Worm (Caenorhabditis elegans) whole organism, L1 larva: ENCODE results near the gene cyp-31A3.

Experiments
- C16A3.4 ChIP-seq: fragments of 150-350 bp; optimal IDR thresholded peaks from 2 replicates; lab custom pipeline; 2014; ENCODE audit warnings: missing biosample characterization, missing genetic modification characterization
- F16B12.6 ChIP-seq: fragments of 150-350 bp; optimal IDR thresholded peaks from 2 replicates; lab custom pipeline; 2014; ENCODE audit warnings: missing biosample characterization, missing genetic modification characterization
- aha-1 ChIP-seq: fragments of 150-350 bp; optimal IDR thresholded peaks from 2 replicates; lab custom pipeline; 2014; ENCODE audit warnings: missing biosample characterization, missing genetic modification characterization
- alr-1 ChIP-seq: fragments of 200-800 bp; sonication (Bioruptor generic); optimal IDR thresholded peaks from 2 replicates; lab custom pipeline; 2018; ENCODE audit warnings: borderline replicate concordance, mild to moderate bottlenecking, missing genetic modification characterization, missing compliant biosample characterization
- ceh-8 ChIP-seq: fragments of 200-800 bp; sonication (Bioruptor generic); optimal IDR thresholded peaks from 2 replicates; lab custom pipeline; 2018; ENCODE audit warnings: mild to moderate bottlenecking, missing genetic modification characterization, moderate library complexity, missing compliant biosample characterization
- ceh-82 ChIP-seq, 3 experiments: fragments of 150-350 bp in 1 of 3; sonication (generic microtip) in 2 of 3; optimal IDR thresholded peaks; 2 replicates each; lab custom pipeline; 2014 to 2017; ENCODE audit warnings: missing biosample characterization in 3 of 3, missing genetic modification characterization in 3 of 3
- ceh-88 ChIP-seq: fragments of 200-800 bp; sonication (Bioruptor generic); IDR thresholded peaks from 2 replicates; pipeline ENCODE4 v1.3.6; 2022; ENCODE audit warnings: missing genetic modification characterization, missing compliant biosample characterization
- ceh-90 ChIP-seq: sonication (generic microtip); optimal IDR thresholded peaks from 2 replicates; lab custom pipeline; 2016; ENCODE audit warnings: missing genetic modification characterization, missing compliant biosample characterization
- dpl-1 ChIP-seq, 3 experiments: fragments of 150-350 bp in 2 of 3; sonication (generic microtip) in 1 of 3; optimal IDR thresholded peaks; 2 replicates each; lab custom pipeline; 2014 to 2017; ENCODE audit warnings: missing biosample characterization in 3 of 3, missing genetic modification characterization in 3 of 3, missing genetic modification reagents in 3 of 3
- dsc-1 ChIP-seq: sonication (generic microtip); optimal IDR thresholded peaks from 2 replicates; lab custom pipeline; 2016; ENCODE audit warnings: mild to moderate bottlenecking, missing genetic modification characterization, missing compliant biosample characterization
- egl-27 ChIP-seq, 2 experiments: fragments of 150-350 bp in 1 of 2; sonication (generic microtip); optimal IDR thresholded peaks; 3 replicates each; lab custom pipeline; 2017 to 2018; ENCODE audit warnings: missing biosample characterization in 2 of 2, missing genetic modification characterization in 2 of 2, missing genetic modification reagents in 2 of 2
- elt-2 ChIP-seq: sonication (generic microtip); optimal IDR thresholded peaks from 2 replicates; lab custom pipeline; 2016; ENCODE audit warnings: missing genetic modification characterization, mild to moderate bottlenecking, inconsistent platforms, missing compliant biosample characterization, missing genetic modification reagents
- fkh-10 ChIP-seq: sonication (generic microtip); optimal IDR thresholded peaks from 2 replicates; lab custom pipeline; 2017; ENCODE audit warnings: missing biosample characterization, missing genetic modification reagents, missing genetic modification characterization
- fkh-4 ChIP-seq: sonication (generic microtip); optimal IDR thresholded peaks from 2 replicates; lab custom pipeline; 2016; ENCODE audit warnings: missing compliant biosample characterization, missing genetic modification characterization, borderline replicate concordance
- fkh-8 ChIP-seq: sonication (generic microtip); optimal IDR thresholded peaks from 2 replicates; lab custom pipeline; 2016; ENCODE audit warnings: mild to moderate bottlenecking, missing genetic modification characterization, missing compliant biosample characterization
- fos-1 ChIP-seq: fragments of 150-350 bp; optimal IDR thresholded peaks from 2 replicates; lab custom pipeline; 2014; ENCODE audit warnings: missing biosample characterization, missing genetic modification characterization
- grh-1 ChIP-seq: fragments of 200-800 bp; sonication (Bioruptor generic); IDR thresholded peaks from 2 replicates; pipeline ENCODE4 v1.3.6; 2022; ENCODE audit warnings: missing genetic modification reagents, missing genetic modification characterization, missing compliant biosample characterization
- hlh-17 ChIP-seq: fragments of 200-800 bp; sonication (Bioruptor generic); optimal IDR thresholded peaks from 2 replicates; lab custom pipeline; 2018; ENCODE audit warnings: missing genetic modification characterization, mild to moderate bottlenecking, missing compliant biosample characterization, moderate library complexity, borderline replicate concordance
- irx-1 ChIP-seq: sonication (generic microtip); optimal IDR thresholded peaks from 2 replicates; lab custom pipeline; 2016; ENCODE audit warnings: missing genetic modification characterization, missing compliant biosample characterization
- isw-1 ChIP-seq: fragments of 200-800 bp; sonication (Bioruptor generic); IDR thresholded peaks from 2 replicates; pipeline ENCODE4 v1.3.6; 2022; ENCODE audit warnings: missing genetic modification characterization, missing compliant biosample characterization
- jun-1 ChIP-seq: fragments of 150-350 bp; optimal IDR thresholded peaks from 2 replicates; lab custom pipeline; 2014; ENCODE audit warnings: missing biosample characterization, missing genetic modification reagents, missing genetic modification characterization
- lin-35 ChIP-seq, 2 experiments: fragments of 150-350 bp; optimal IDR thresholded peaks; 2 replicates each; lab custom pipeline; 2014; ENCODE audit warnings: missing biosample characterization in 2 of 2, missing genetic modification characterization in 2 of 2, missing genetic modification reagents in 2 of 2
- lsy-2 ChIP-seq, 2 experiments: fragments of 150-350 bp; optimal IDR thresholded peaks; 2 replicates each; lab custom pipeline; 2014; ENCODE audit warnings: missing biosample characterization in 2 of 2, missing genetic modification characterization in 2 of 2
- mab-9 ChIP-seq: fragments of 200-800 bp; sonication (Bioruptor generic); IDR thresholded peaks from 2 replicates; pipeline ENCODE4 v1.3.6; 2022; ENCODE audit warnings: missing genetic modification reagents, missing genetic modification characterization, missing compliant biosample characterization
- mdl-1 ChIP-seq, 2 experiments: fragments of 150-350 bp; optimal IDR thresholded peaks; 2 replicates each; lab custom pipeline; 2014 to 2017; ENCODE audit warnings: missing biosample characterization in 2 of 2, missing genetic modification characterization in 2 of 2, inconsistent platforms in 1 of 2
- nhr-11 ChIP-seq: fragments of 150-350 bp; optimal IDR thresholded peaks from 2 replicates; lab custom pipeline; 2014; ENCODE audit warnings: missing biosample characterization, missing genetic modification characterization
- nhr-12 ChIP-seq: sonication (generic microtip); optimal IDR thresholded peaks from 2 replicates; lab custom pipeline; 2017; ENCODE audit warnings: missing biosample characterization, missing genetic modification characterization
- nhr-19 ChIP-seq: fragments of 200-800 bp; sonication (Bioruptor generic); conservative IDR thresholded peaks from 2 replicates; pipeline ENCODE4 v1.3.6; 2022; ENCODE audit warnings: missing genetic modification characterization, missing compliant biosample characterization
- nhr-71 ChIP-seq: sonication (generic microtip); optimal IDR thresholded peaks from 2 replicates; lab custom pipeline; 2016; ENCODE audit warnings: mild to moderate bottlenecking, missing genetic modification characterization, moderate library complexity, missing compliant biosample characterization
- nhr-85 ChIP-seq: sonication (generic microtip); peaks from one replicate; lab custom pipeline; 2016; ENCODE audit warnings: missing genetic modification characterization, inconsistent platforms, missing compliant biosample characterization
- snu-23 ChIP-seq: sonication (generic microtip); optimal IDR thresholded peaks from 2 replicates; lab custom pipeline; 2016; ENCODE audit warnings: missing genetic modification characterization, missing compliant biosample characterization
- sptf-1 ChIP-seq: fragments of 150-350 bp; optimal IDR thresholded peaks from 2 replicates; lab custom pipeline; 2014; ENCODE audit warnings: missing biosample characterization, missing genetic modification characterization
- swsn-7 ChIP-seq: sonication (generic microtip); optimal IDR thresholded peaks from 2 replicates; lab custom pipeline; 2016; ENCODE audit warnings: missing genetic modification characterization, missing compliant biosample characterization
- tbx-2 ChIP-seq: sonication (generic microtip); optimal IDR thresholded peaks from 2 replicates; lab custom pipeline; 2016; ENCODE audit warnings: missing genetic modification characterization, missing compliant biosample characterization
- unc-62 ChIP-seq: fragments of 150-350 bp; optimal IDR thresholded peaks from 2 replicates; lab custom pipeline; 2014; ENCODE audit warnings: missing biosample characterization, missing genetic modification reagents, missing genetic modification characterization
- unc-86 ChIP-seq: sonication (generic microtip); optimal IDR thresholded peaks from 2 replicates; lab custom pipeline; 2016; ENCODE audit warnings: missing genetic modification characterization, missing compliant biosample characterization
- vab-15 ChIP-seq: sonication (generic microtip); optimal IDR thresholded peaks from 2 replicates; lab custom pipeline; 2017; ENCODE audit warnings: missing genotype, mild to moderate bottlenecking, missing genetic modification characterization, missing compliant biosample characterization
- zip-4 ChIP-seq: fragments of 200-800 bp; sonication (Bioruptor generic); optimal IDR thresholded peaks from 2 replicates; lab custom pipeline; 2018; ENCODE audit warnings: mild to moderate bottlenecking, missing genetic modification characterization, moderate library complexity, missing compliant biosample characterization
- ztf-11 ChIP-seq, 2 experiments: sonication (generic microtip); optimal IDR thresholded peaks; 2 replicates each; lab custom pipeline; 2016 to 2017; ENCODE audit warnings: missing genetic modification characterization in 2 of 2, missing biosample characterization in 1 of 2, missing compliant biosample characterization in 1 of 2

cyp-31A3 gene

DNA sequence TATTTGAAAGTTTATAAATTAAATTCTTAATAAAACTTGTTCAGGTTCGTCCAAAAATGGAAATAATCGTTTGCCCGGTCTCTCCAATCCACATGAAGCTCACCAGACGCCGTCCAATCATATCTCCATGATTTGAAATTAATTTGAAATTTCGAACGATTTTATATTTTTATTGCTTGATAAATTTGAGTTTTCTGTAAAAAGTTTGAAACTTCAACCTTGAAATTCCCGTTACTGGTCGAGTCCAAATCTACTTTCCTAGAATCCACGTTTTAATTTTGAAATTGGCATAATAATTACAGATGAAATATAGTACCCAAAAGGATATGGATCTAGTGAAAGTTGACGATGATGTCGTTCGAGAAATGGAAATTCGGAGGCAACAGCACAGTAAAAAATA lies 3.6 kb downstream of the cyp-31A3 start, which contains the start of gene npp-26:
Gene npp-26 (plus strand): TSS at position 301 of the 400 bp plus-strand sequence.
- TF ChIP-seq sptf-1 (no peak), dpl-1 (GFP tag; optimal IDR thresholded peaks at IDR 0.05; lab: Kevin White, UChicago) (no peak), lin-35 (GFP tag; optimal IDR thresholded peaks at IDR 0.05; lab: Kevin White, UChicago) (no peak), fos-1 (tag; lab: Kevin White, UChicago) (no peak), ceh-88 (no peak), irx-1 (tag; lab: Kevin White, UChicago) (no peak), isw-1 (GFP tag; lab: Robert Waterston, UW) (no peak), F16B12.6 (no peak), nhr-85 (tag; lab: Kevin White, UChicago) (no peak)

DNA sequence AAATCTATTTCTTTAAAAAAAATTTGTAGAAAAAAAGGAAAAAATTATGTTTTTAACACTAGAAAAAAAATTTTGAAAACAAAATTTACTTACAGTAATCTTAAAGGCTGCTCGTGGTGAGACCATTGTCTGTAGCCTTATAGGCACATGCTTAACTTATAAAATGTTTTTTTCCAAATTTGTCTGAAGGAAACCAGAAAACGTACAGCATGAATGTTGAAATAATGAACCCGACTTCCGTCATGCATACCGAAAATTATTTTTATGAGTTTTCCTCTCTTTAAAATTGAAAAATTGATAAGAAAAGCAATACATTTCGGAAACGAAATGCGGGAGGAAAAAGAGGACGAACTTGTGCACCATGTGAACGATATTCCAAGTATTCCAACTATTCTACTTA lies 10.9 kb downstream of the cyp-31A3 start, which contains the start of gene R11E3.2:
Gene R11E3.2 (plus strand): TSS at position 301 of the 400 bp plus-strand sequence.
- TF ChIP-seq ceh-90: no peak
- TF ChIP-seq egl-27 (tag; optimal IDR thresholded peaks at IDR 0.05; lab: Kevin White, UChicago): no peak
- TF ChIP-seq nhr-71 (tag; lab: Kevin White, UChicago): no peak
- no peak for TF ChIP-seq snu-23 (GFP tag; lab: Kevin White, UChicago)
- TF ChIP-seq jun-1 (tag; lab: Kevin White, UChicago): no peak
- no peak for TF ChIP-seq zip-4 (GFP tag; lab: Kevin White, UChicago)
- TF ChIP-seq swsn-7: no peak
- TF ChIP-seq nhr-12: no peak
- no peak for TF ChIP-seq lsy-2 (tag; optimal IDR thresholded peaks at IDR 0.05; lab: Kevin White, UChicago)
- no peak for TF ChIP-seq nhr-11 (tag; lab: Kevin White, UChicago)
- no peak for TF ChIP-seq elt-2 (tag; lab: Kevin White, UChicago)
- no peak for TF ChIP-seq fos-1 (tag; lab: Kevin White, UChicago)
- no peak for TF ChIP-seq fkh-4
- no peak for TF ChIP-seq nhr-85 (tag; lab: Kevin White, UChicago)
- TF ChIP-seq hlh-17: no peak
- no peak for TF ChIP-seq sptf-1
- TF ChIP-seq tbx-2: no peak
- TF ChIP-seq fkh-10 (GFP tag; lab: Kevin White, UChicago): no peak

DNA sequence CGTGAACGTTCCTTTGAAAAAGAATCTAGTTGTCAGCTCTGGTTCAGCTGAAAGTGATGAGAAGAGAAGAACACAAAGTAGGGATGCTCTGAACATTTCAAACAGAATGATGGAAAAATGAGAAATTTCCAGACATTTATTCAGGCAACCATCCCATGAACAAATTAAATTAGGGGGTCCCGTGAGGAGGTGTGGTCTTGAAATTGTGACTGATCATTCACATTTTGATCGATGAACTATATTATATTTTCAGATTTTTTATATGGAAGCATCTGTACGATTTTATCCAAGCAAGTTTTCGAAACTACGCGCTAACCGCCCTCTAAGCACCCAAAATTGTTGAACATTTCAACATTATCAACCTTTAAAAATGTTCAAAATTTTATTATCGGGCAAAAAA lies 15.2 kb downstream of the cyp-31A3 start, which contains the start of gene R11E3.19:
Gene R11E3.19 (minus strand): TSS at position 101 of the 400 bp plus-strand sequence.
- TF ChIP-seq F16B12.6 (no peak), fkh-8 (tag; lab: Kevin White, UChicago) (no peak), grh-1 (GFP tag; lab: Robert Waterston, UW) (no peak), dsc-1 (tag; lab: Kevin White, UChicago) (no peak), alr-1 (tag; lab: Kevin White, UChicago) (no peak), vab-15 (no peak), nhr-19 (no peak), fkh-10 (GFP tag; lab: Kevin White, UChicago) (no peak), mab-9 (GFP tag; lab: Robert Waterston, UW) (no peak), sptf-1 (no peak), unc-62 (GFP tag; lab: Kevin White, UChicago) (no peak), mdl-1 (tag; optimal IDR thresholded peaks at IDR 0.05; lab: Kevin White, UChicago) (no peak), aha-1 (tag; lab: Kevin White, UChicago) (no peak), ztf-11 (tag; optimal IDR thresholded peaks at IDR 0.05; lab: Kevin White, UChicago) (no peak), unc-86 (tag; lab: Kevin White, UChicago) (no peak), C16A3.4 (tag; lab: Kevin White, UChicago) (no peak), ceh-8 (GFP tag; lab: Kevin White, UChicago) (no peak), ceh-82 (tag; optimal IDR thresholded peaks at IDR 0.05; lab: Kevin White, UChicago) (no peak)
